Worm (Caenorhabditis elegans): Measurements from ENCODE around the gene C03B1.5.

- TF ChIP-seq mxl-2 (GFP tag; conservative IDR thresholded peaks at IDR 0.05) (no peak), mep-1 (tag; optimal IDR thresholded peaks at IDR 0.05) (no peak), pqm-1 (tag; optimal IDR thresholded peaks at IDR 0.05) (no peak), snpc-1.2 (GFP tag; IDR thresholded peaks at IDR 0.05) (no peak), sdz-12 (GFP tag; optimal IDR thresholded peaks at IDR 0.05) (no peak), nhr-28 (tag; optimal IDR thresholded peaks at IDR 0.05) (no peak), egl-27 (tag; optimal IDR thresholded peaks at IDR 0.05) (no peak), unc-130 (GFP tag; optimal IDR thresholded peaks at IDR 0.05) (no peak), ztf-11 (tag; optimal IDR thresholded peaks at IDR 0.05) (no peak)
Observed at ce11 chrX:6311391-6311790, 44.0 kb upstream of the C03B1.5 start, which contains the start of gene npr-38.
